Fruit fly (Drosophila melanogaster) whole organism, embryonic: ENCODE results near the gene Pfas.
A peak's percentile ranks its signal among the peaks of the same experiment; 100 is the strongest.

Experiments used
- ATbp ChIP-seq: fragments of 200-800 bp; sonication (Bioruptor generic); optimal IDR thresholded peaks from 2 replicates; lab custom pipeline; 2017; ENCODE audit warnings: missing biosample characterization, mild to moderate bottlenecking, missing genetic modification characterization, missing genetic modification reagents
- CG10267 ChIP-seq: fragments of 200-800 bp; sonication (Bioruptor generic); optimal IDR thresholded peaks from 2 replicates; lab custom pipeline; 2018; ENCODE audit warnings: missing biosample characterization, mild to moderate bottlenecking, missing genetic modification characterization, moderate library complexity
- CG10321 ChIP-seq: fragments of 200-800 bp; sonication (Bioruptor generic); IDR thresholded peaks from 2 replicates; pipeline ENCODE4 v1.3.6; 2022; ENCODE audit warnings: missing biosample characterization, missing genetic modification characterization
- CG10431 ChIP-seq: fragments of 200-800 bp; sonication (Bioruptor generic); optimal IDR thresholded peaks from 3 replicates; lab custom pipeline; 2018; ENCODE audit warnings: missing biosample characterization, mild to moderate bottlenecking, missing genetic modification characterization
- CG11504 ChIP-seq: fragments of 200-800 bp; sonication (Bioruptor generic); optimal IDR thresholded peaks from 3 replicates; lab custom pipeline; 2019; ENCODE audit warnings: missing biosample characterization, mild to moderate bottlenecking, missing genetic modification characterization, moderate library complexity
- CG14710 ChIP-seq: fragments of 200-800 bp; sonication (Bioruptor generic); optimal IDR thresholded peaks from 3 replicates; lab custom pipeline; 2019; ENCODE audit warnings: missing biosample characterization, mild to moderate bottlenecking, missing genetic modification characterization, moderate library complexity
- CG17186 ChIP-seq: fragments of 200-800 bp; sonication (Bioruptor generic); optimal IDR thresholded peaks from 3 replicates; lab custom pipeline; 2017; ENCODE audit warnings: missing biosample characterization, missing genetic modification reagents, missing genetic modification characterization
- CG17328 ChIP-seq: fragments of 200-800 bp; sonication (Bioruptor generic); IDR thresholded peaks from 2 replicates; pipeline ENCODE4 v1.3.6; 2022; ENCODE audit warnings: missing biosample characterization, missing genetic modification characterization
- CG17612 ChIP-seq: fragments of 200-800 bp; sonication (Bioruptor generic); IDR thresholded peaks from 2 replicates; pipeline ENCODE4 v1.3.6; 2022; ENCODE audit warnings: missing biosample characterization, missing genetic modification characterization
- CG17912 ChIP-seq: fragments of 200-800 bp; sonication (Bioruptor generic); optimal IDR thresholded peaks from 2 replicates; lab custom pipeline; 2018; ENCODE audit warnings: missing biosample characterization, mild to moderate bottlenecking, missing genetic modification characterization
- CG18476 ChIP-seq: fragments of 200-800 bp; sonication (Bioruptor generic); optimal IDR thresholded peaks from 2 replicates; lab custom pipeline; 2016; ENCODE audit warnings: missing biosample characterization, mild to moderate bottlenecking, missing genetic modification characterization
- CG18599 ChIP-seq: fragments of 200-800 bp; sonication (Bioruptor generic); optimal IDR thresholded peaks from 3 replicates; lab custom pipeline; 2017; ENCODE audit warnings: missing biosample characterization, missing genetic modification characterization, mild to moderate bottlenecking, moderate library complexity, missing genetic modification reagents
- CG2120 ChIP-seq: fragments of 200-800 bp; sonication (Bioruptor generic); optimal IDR thresholded peaks from 3 replicates; lab custom pipeline; 2016; ENCODE audit warnings: missing biosample characterization, missing genetic modification characterization
- CG3281 ChIP-seq: fragments of 200-800 bp; sonication (Bioruptor generic); optimal IDR thresholded peaks from 3 replicates; lab custom pipeline; 2017; ENCODE audit warnings: missing biosample characterization, mild to moderate bottlenecking, missing genetic modification characterization
- CG3407 ChIP-seq: fragments of 200-800 bp; sonication (Bioruptor generic); optimal IDR thresholded peaks from 2 replicates; lab custom pipeline; 2018; ENCODE audit warnings: missing biosample characterization, mild to moderate bottlenecking, missing genetic modification characterization
- CG3726 ChIP-seq: fragments of 200-800 bp; sonication (Bioruptor generic); IDR thresholded peaks from 3 replicates; pipeline ENCODE4, ENCODE4 v1.3.6; 2022; ENCODE audit warnings: missing biosample characterization, missing genetic modification characterization
- CG3995 ChIP-seq: fragments of 200-800 bp; sonication (Bioruptor generic); optimal IDR thresholded peaks from 3 replicates; lab custom pipeline; 2016; ENCODE audit warnings: missing biosample characterization, missing genetic modification characterization
- CG4328 ChIP-seq: fragments of 200-800 bp; sonication (Bioruptor generic); optimal IDR thresholded peaks from 3 replicates; lab custom pipeline; 2017; ENCODE audit warnings: missing biosample characterization, missing genetic modification reagents, missing genetic modification characterization
- CG4404 ChIP-seq: fragments of 200-800 bp; sonication (Bioruptor generic); IDR thresholded peaks from 2 replicates; pipeline ENCODE4 v1.3.6; 2022; ENCODE audit warnings: missing biosample characterization, missing genetic modification characterization
- CG4617 ChIP-seq: fragments of 200-800 bp; sonication (Bioruptor generic); optimal IDR thresholded peaks from 3 replicates; lab custom pipeline; 2016; ENCODE audit warnings: missing biosample characterization, missing genetic modification characterization, borderline replicate concordance
- CG6854 ChIP-seq: fragments of 200-800 bp; sonication (Bioruptor generic); optimal IDR thresholded peaks from 3 replicates; lab custom pipeline; 2017; ENCODE audit warnings: missing biosample characterization, mild to moderate bottlenecking, missing genetic modification characterization
- CG7271 ChIP-seq: fragments of 200-800 bp; sonication (Bioruptor generic); optimal IDR thresholded peaks from 2 replicates; lab custom pipeline; 2018; ENCODE audit warnings: missing biosample characterization, mild to moderate bottlenecking, missing genetic modification characterization, moderate library complexity
- CG7987 ChIP-seq: fragments of 200-800 bp; sonication (Bioruptor generic); optimal IDR thresholded peaks from 2 replicates; lab custom pipeline; 2018; ENCODE audit warnings: missing biosample characterization, mild to moderate bottlenecking, missing genetic modification characterization, moderate library complexity
- CG9817 ChIP-seq: fragments of 200-800 bp; sonication (Bioruptor generic); optimal IDR thresholded peaks from 2 replicates; lab custom pipeline; 2018; ENCODE audit warnings: missing biosample characterization, mild to moderate bottlenecking, missing genetic modification characterization, moderate library complexity
- Lhr ChIP-seq: fragments of 200-800 bp; sonication (Bioruptor generic); optimal IDR thresholded peaks from 3 replicates; lab custom pipeline; 2017; ENCODE audit warnings: mild to moderate bottlenecking, missing biosample characterization, missing genetic modification reagents, missing genetic modification characterization
- Lpt ChIP-seq: fragments of >200 bp; optimal IDR thresholded peaks from 2 replicates; lab custom pipeline; 2018; ENCODE audit warnings: missing biosample characterization, missing genetic modification characterization
- Mad ChIP-seq: fragments of 200-800 bp; sonication (Bioruptor generic); optimal IDR thresholded peaks from 2 replicates; lab custom pipeline; 2016; ENCODE audit warnings: missing biosample characterization, missing genetic modification characterization
- NC2α ChIP-seq: fragments of 200-800 bp; sonication (Bioruptor generic); optimal IDR thresholded peaks from 2 replicates; lab custom pipeline; 2016; ENCODE audit warnings: missing biosample characterization, missing genetic modification characterization
- NC2β ChIP-seq: fragments of 200-800 bp; sonication (Bioruptor generic); optimal IDR thresholded peaks from 2 replicates; lab custom pipeline; 2016; ENCODE audit warnings: missing biosample characterization, missing genetic modification characterization
- Optix ChIP-seq: fragments of 200-800 bp; sonication (Bioruptor generic); IDR thresholded peaks from 3 replicates; pipeline ENCODE4 v1.3.6; 2022; ENCODE audit warnings: missing biosample characterization, missing genetic modification characterization
- Sox102F ChIP-seq: fragments of 200-800 bp; sonication (Bioruptor generic); optimal IDR thresholded peaks from 2 replicates; lab custom pipeline; 2018; ENCODE audit warnings: missing biosample characterization, mild to moderate bottlenecking, missing genetic modification characterization, moderate library complexity
- ase ChIP-seq: fragments of 200-800 bp; sonication (Bioruptor generic); IDR thresholded peaks from 3 replicates; pipeline ENCODE4 v1.3.6; 2022; ENCODE audit warnings: missing biosample characterization, missing genetic modification characterization
- disco-r ChIP-seq: fragments of 200-800 bp; sonication (Bioruptor generic); optimal IDR thresholded peaks from 2 replicates; lab custom pipeline; 2016; ENCODE audit warnings: missing biosample characterization, missing genetic modification characterization
- dmrt11E ChIP-seq: fragments of 200-800 bp; sonication (Bioruptor generic); optimal IDR thresholded peaks from 3 replicates; lab custom pipeline; 2018; ENCODE audit warnings: missing biosample characterization, mild to moderate bottlenecking, missing genetic modification characterization, moderate library complexity
- eve ChIP-seq, 2 experiments: fragments of >200 bp; optimal IDR thresholded peaks; 2 replicates each; lab custom pipeline; 2017; ENCODE audit warnings: missing biosample characterization in 2 of 2, missing genetic modification characterization in 2 of 2
- eyg ChIP-seq: fragments of 200-800 bp; sonication (Bioruptor generic); optimal IDR thresholded peaks from 3 replicates; lab custom pipeline; 2016; ENCODE audit warnings: missing biosample characterization, missing genetic modification characterization
- fru ChIP-seq: fragments of >200 bp; optimal IDR thresholded peaks from 2 replicates; lab custom pipeline; 2017
- gcm ChIP-seq: fragments of 200-800 bp; sonication (Bioruptor generic); optimal IDR thresholded peaks from 2 replicates; lab custom pipeline; 2019; ENCODE audit warnings: missing biosample characterization, mild to moderate bottlenecking, missing genetic modification characterization, moderate library complexity
- kah ChIP-seq: fragments of 200-800 bp; sonication (Bioruptor generic); optimal IDR thresholded peaks from 2 replicates; lab custom pipeline; 2018; ENCODE audit warnings: missing biosample characterization, mild to moderate bottlenecking, missing genetic modification characterization
- kni ChIP-seq: fragments of 200-800 bp; sonication (Bioruptor generic); optimal IDR thresholded peaks from 3 replicates; lab custom pipeline; 2017; ENCODE audit warnings: mild to moderate bottlenecking, missing biosample characterization, missing genetic modification reagents, missing genetic modification characterization
- lola ChIP-seq, 3 experiments: fragments of >200 bp in 2 of 3; fragments of 200-800 bp in 1 of 3; sonication (Bioruptor generic) in 1 of 3; optimal IDR thresholded peaks; 2 replicates each; lab custom pipeline; 2017 to 2019; ENCODE audit warnings: missing biosample characterization in 3 of 3, missing genetic modification characterization in 3 of 3, mild to moderate bottlenecking in 1 of 3, moderate library complexity in 1 of 3
- oc ChIP-seq: fragments of 200-800 bp; sonication (Bioruptor generic); optimal IDR thresholded peaks from 2 replicates; lab custom pipeline; 2018; ENCODE audit warnings: missing biosample characterization, mild to moderate bottlenecking, missing genetic modification characterization, moderate library complexity
- pan ChIP-seq, 4 experiments: fragments of >200 bp in 3 of 4; fragments of 200-800 bp in 1 of 4; sonication (Bioruptor generic) in 1 of 4; optimal IDR thresholded peaks in 3 of 4; IDR thresholded peaks in 1 of 4; 2 replicates each; pipeline versions ENCODE4 v1.3.6 to Lab custom; 2017 to 2022; ENCODE audit warnings: missing biosample characterization in 2 of 4, missing genetic modification characterization in 2 of 4, mixed read lengths in 1 of 4
- pita ChIP-seq: fragments of 200-800 bp; sonication (Bioruptor generic); optimal IDR thresholded peaks from 2 replicates; lab custom pipeline; 2017; ENCODE audit warnings: missing biosample characterization, mild to moderate bottlenecking, missing genetic modification characterization
- sc ChIP-seq, 3 experiments: fragments of >200 bp in 2 of 3; fragments of 200-800 bp in 1 of 3; sonication (Bioruptor generic) in 1 of 3; optimal IDR thresholded peaks; 2 replicates in 2 of 3; 3 replicates in 1 of 3; lab custom pipeline; 2017; ENCODE audit warnings: mild to moderate bottlenecking in 1 of 3, missing biosample characterization in 1 of 3, missing genetic modification characterization in 1 of 3, missing genetic modification reagents in 1 of 3
- scrt ChIP-seq: fragments of 200-800 bp; sonication (Bioruptor generic); optimal IDR thresholded peaks from 2 replicates; lab custom pipeline; 2018; ENCODE audit warnings: missing biosample characterization, mild to moderate bottlenecking, missing genetic modification characterization, moderate library complexity
- tin ChIP-seq: fragments of 200-800 bp; sonication (Bioruptor generic); optimal IDR thresholded peaks from 3 replicates; lab custom pipeline; 2016; ENCODE audit warnings: missing biosample characterization, missing genetic modification characterization
- toy ChIP-seq: fragments of 200-800 bp; sonication (Bioruptor generic); IDR thresholded peaks from 2 replicates; pipeline ENCODE4 v1.3.6; 2022; ENCODE audit warnings: missing biosample characterization, missing genetic modification characterization
- unc-4 ChIP-seq: fragments of 200-800 bp; sonication (Bioruptor generic); IDR thresholded peaks from 2 replicates; pipeline ENCODE4 v1.3.6; 2022; ENCODE audit warnings: missing biosample characterization, missing genetic modification characterization; ENCODE audit not compliant: partially characterized antibody
- vfl ChIP-seq: fragments of 200-800 bp; sonication (Bioruptor generic); optimal IDR thresholded peaks from 2 replicates; lab custom pipeline; 2016; ENCODE audit warnings: missing biosample characterization, missing genetic modification characterization

Pfas gene

DNA sequence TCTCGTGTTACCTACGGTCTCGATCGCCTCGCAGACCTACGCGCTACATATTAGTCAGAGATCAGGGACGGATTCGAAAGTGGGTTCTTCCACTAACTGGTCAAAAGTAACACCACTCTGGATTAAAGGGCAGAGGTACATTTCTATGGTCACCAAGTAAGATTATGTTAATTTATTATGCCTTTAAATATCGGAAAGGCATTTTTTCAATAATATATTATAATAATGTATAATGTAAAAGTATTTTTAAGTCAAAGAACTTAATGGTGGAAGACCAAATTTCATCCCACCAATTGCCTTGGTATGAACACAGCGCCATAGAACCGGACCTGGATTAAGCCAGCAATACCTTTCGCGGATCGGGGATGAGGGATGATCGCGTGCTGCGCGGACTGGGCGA is 23.1 kb downstream of the Pfas start (continued):
- no peak for TF ChIP-seq CG3995
- no peak for TF ChIP-seq eyg (GFP tag; lab: Kevin White, UChicago)
- TF ChIP-seq unc-4 (GFP tag; lab: Robert Waterston, UW) = no peak
- no peak for TF ChIP-seq CG7271 (tag; lab: Kevin White, UChicago)
- no peak for TF ChIP-seq CG6854
- no peak for TF ChIP-seq eve (GFP tag; optimal IDR thresholded peaks at IDR 0.05; lab: Kevin White, UChicago)
- TF ChIP-seq CG18476 (GFP tag; lab: Kevin White, UChicago) = no peak
- no peak for TF ChIP-seq NC2α
- TF ChIP-seq scrt (GFP tag; lab: Kevin White, UChicago) = no peak
- no peak for TF ChIP-seq kni
- no peak for TF ChIP-seq ase (GFP tag; lab: Robert Waterston, UW)
- TF ChIP-seq CG4328 (GFP tag; lab: Kevin White, UChicago) = no peak
- TF ChIP-seq gcm = no peak
- no peak for TF ChIP-seq kah (GFP tag; lab: Kevin White, UChicago)
- TF ChIP-seq CG3407 = no peak
- no peak for TF ChIP-seq toy
- TF ChIP-seq CG7987 (GFP tag; lab: Kevin White, UChicago) = no peak
- TF ChIP-seq Lpt = no peak
- TF ChIP-seq CG17912 = no peak
- TF ChIP-seq CG2120 (GFP tag; lab: Kevin White, UChicago) = no peak
- no peak for TF ChIP-seq CG17186 (GFP tag; lab: Kevin White, UChicago)
- TF ChIP-seq lola (GFP tag; optimal IDR thresholded peaks at IDR 0.05; lab: Kevin White, UChicago) = peak in 1 of 3 experiments; percentile 58
- TF ChIP-seq CG4404 (GFP tag; lab: Robert Waterston, UW) = peak; percentile 68
- TF ChIP-seq CG18599 (GFP tag; lab: Kevin White, UChicago) = no peak
- no peak for TF ChIP-seq CG9817 (tag; lab: Kevin White, UChicago)
- TF ChIP-seq CG17612 (GFP tag; lab: Robert Waterston, UW) = no peak
- TF ChIP-seq CG3281 (GFP tag; lab: Kevin White, UChicago) = no peak
- no peak for TF ChIP-seq Mad (GFP tag; lab: Kevin White, UChicago)
- TF ChIP-seq tin (GFP tag; lab: Kevin White, UChicago) = no peak
- TF ChIP-seq pan (optimal IDR thresholded peaks at IDR 0.05; lab: Kevin White, UChicago) = no peak
- TF ChIP-seq pan (GFP tag; optimal IDR thresholded peaks at IDR 0.05 in 1 of 2, IDR thresholded peaks at IDR 0.05 in 1 of 2) = no peak
- no peak for TF ChIP-seq Lhr (GFP tag; lab: Kevin White, UChicago)
- TF ChIP-seq CG10267 (tag; lab: Kevin White, UChicago) = no peak
- TF ChIP-seq Optix (GFP tag; lab: Robert Waterston, UW) = no peak
- no peak for TF ChIP-seq pita
- TF ChIP-seq vfl = no peak
- TF ChIP-seq fru = no peak
- TF ChIP-seq NC2β (GFP tag; lab: Kevin White, UChicago) = no peak
- TF ChIP-seq CG3726 = no peak
- TF ChIP-seq CG10321 (GFP tag; lab: Robert Waterston, UW) = no peak
- no peak for TF ChIP-seq CG4617 (GFP tag; lab: Kevin White, UChicago)
- TF ChIP-seq oc (tag; lab: Kevin White, UChicago) = no peak
- no peak for TF ChIP-seq Sox102F (GFP tag; lab: Kevin White, UChicago)
- TF ChIP-seq CG11504 (tag; lab: Kevin White, UChicago) = no peak
- no peak for TF ChIP-seq disco-r (GFP tag; lab: Kevin White, UChicago)
- no peak for TF ChIP-seq CG17328 (GFP tag; lab: Robert Waterston, UW)
- TF ChIP-seq dmrt11E (tag; lab: Kevin White, UChicago) = peak; percentile 13
- TF ChIP-seq sc (optimal IDR thresholded peaks at IDR 0.05; lab: Kevin White, UChicago) = no peak
- TF ChIP-seq sc (GFP tag; optimal IDR thresholded peaks at IDR 0.05; lab: Kevin White, UChicago) = no peak
- TF ChIP-seq CG14710 = peak; percentile 54
- TF ChIP-seq CG10431 = no peak
- TF ChIP-seq ATbp (GFP tag; lab: Kevin White, UChicago) = no peak
